Fruit fly (Drosophila melanogaster): ENCODE measurements around the gene CG13919.
A peak's percentile ranks its signal among the peaks of the same experiment; 100 is the strongest.

CG13919 gene

dm6 chr3L:1629064-1629777 is 16.0 kb upstream of the CG13919 start, which contains the start of gene GC (continued):
- TF ChIP-seq kah (GFP tag; optimal IDR thresholded peaks at IDR 0.05) (no peak), aop (GFP tag; IDR thresholded peaks at IDR 0.05) (no peak), HmgZ (tag; optimal IDR thresholded peaks at IDR 0.05) (no peak), lbe (GFP tag; optimal IDR thresholded peaks at IDR 0.05) (no peak), usp (GFP tag; optimal IDR thresholded peaks at IDR 0.05) (no peak), grau (tag; optimal IDR thresholded peaks at IDR 0.05) (peak; percentile 26), BEAF-32 (GFP tag; optimal IDR thresholded peaks at IDR 0.05) (no peak), ase (GFP tag; IDR thresholded peaks at IDR 0.05) (no peak), kay (GFP tag; optimal IDR thresholded peaks at IDR 0.05) (no peak), Xbp1 (GFP tag; optimal IDR thresholded peaks at IDR 0.05) (no peak), CG3726 (GFP tag; IDR thresholded peaks at IDR 0.05) (no peak), cas (GFP tag; IDR thresholded peaks at IDR 0.05) (no peak), pan (optimal IDR thresholded peaks at IDR 0.05) (no peak), pan (GFP tag; optimal IDR thresholded peaks at IDR 0.05 in 1 of 2, IDR thresholded peaks at IDR 0.05 in 1 of 2) (peak in 1 of 2 experiments; percentile 39), esg (GFP tag; conservative IDR thresholded peaks at IDR 0.05) (peak; percentile 32; the same call in 1 of the 2 replicates), danr (GFP tag; IDR thresholded peaks at IDR 0.05) (no peak), ind (GFP tag; optimal IDR thresholded peaks at IDR 0.05) (no peak), CG7357 (GFP tag; IDR thresholded peaks at IDR 0.05) (no peak; the same call in 2 of the 3 replicates), CG7556 (GFP tag; optimal IDR thresholded peaks at IDR 0.05) (peak; percentile 13), prd (optimal IDR thresholded peaks at IDR 0.05) (no peak), prd (GFP tag; IDR thresholded peaks at IDR 0.05) (0 out of 3 replicates have a peak, but pooled peaks have one; percentile 21), PHDP (tag; optimal IDR thresholded peaks at IDR 0.05) (no peak), trh (GFP tag; optimal IDR thresholded peaks at IDR 0.05) (no peak), da (GFP tag; optimal IDR thresholded peaks at IDR 0.05) (no peak), CG13296 (GFP tag; optimal IDR thresholded peaks at IDR 0.05) (no peak), fu2 (GFP tag; optimal IDR thresholded peaks at IDR 0.05) (no peak), onecut (GFP tag; IDR thresholded peaks at IDR 0.05) (no peak), ATbp (GFP tag; optimal IDR thresholded peaks at IDR 0.05) (no peak), Opbp (GFP tag; IDR thresholded peaks at IDR 0.05; ENCODE audit: partially characterized antibody) (no peak), nerfin-1 (tag; optimal IDR thresholded peaks at IDR 0.05) (no peak), bigmax (GFP tag; optimal IDR thresholded peaks at IDR 0.05) (no peak), maf-S (GFP tag; optimal IDR thresholded peaks at IDR 0.05) (no peak), ci (GFP tag; IDR thresholded peaks at IDR 0.05) (peak; percentile 39; the same call in 1 of the 3 replicates), CG9817 (tag; optimal IDR thresholded peaks at IDR 0.05) (no peak), exex (tag; optimal IDR thresholded peaks at IDR 0.05) (no peak), bab2 (GFP tag; optimal IDR thresholded peaks at IDR 0.05) (no peak), otp (GFP tag; IDR thresholded peaks at IDR 0.05) (no peak), ERR (GFP tag; optimal IDR thresholded peaks at IDR 0.05) (no peak), croc (GFP tag; conservative IDR thresholded peaks at IDR 0.05) (no peak), CG16813 (GFP tag; IDR thresholded peaks at IDR 0.05; ENCODE audit: partially characterized antibody) (no peak), H15 (GFP tag; IDR thresholded peaks at IDR 0.05) (no peak), fd96Cb (tag; optimal IDR thresholded peaks at IDR 0.05) (no peak), CG11695 (GFP tag; IDR thresholded peaks at IDR 0.05) (no peak), CG30431 (GFP tag; optimal IDR thresholded peaks at IDR 0.05) (no peak), Ptx1 (GFP tag; IDR thresholded peaks at IDR 0.05) (peak; percentile 42; the same call in 1 of the 2 replicates), crc (GFP tag; optimal IDR thresholded peaks at IDR 0.05) (no peak), caup (GFP tag; optimal IDR thresholded peaks at IDR 0.05; ENCODE audit: severe bottlenecking) (no peak), HLH54F (GFP tag; optimal IDR thresholded peaks at IDR 0.05) (no peak), CG8765 (GFP tag; IDR thresholded peaks at IDR 0.05) (no peak), z (GFP tag; IDR thresholded peaks at IDR 0.05) (no peak), sug (tag; optimal IDR thresholded peaks at IDR 0.05) (no peak)
